Worm (Caenorhabditis elegans): Measurements from ENCODE around the gene smk-1.

ce11 chrV:8609776-8610529, 2.4 kb downstream of the smk-1 start:
- TF ChIP-seq lsy-2 (tag; optimal IDR thresholded peaks at IDR 0.05) (no peak), nhr-77 (tag; optimal IDR thresholded peaks at IDR 0.05) (no peak), ceh-82 (tag; optimal IDR thresholded peaks at IDR 0.05) (no peak), zag-1 (tag; optimal IDR thresholded peaks at IDR 0.05) (no peak), ama-1 (optimal IDR thresholded peaks at IDR 0.05) (no peak), R02D3.7 (tag; optimal IDR thresholded peaks at IDR 0.05) (no peak), unc-39 (tag; optimal IDR thresholded peaks at IDR 0.05) (no peak), elt-3 (tag; optimal IDR thresholded peaks at IDR 0.05) (no peak), mbf-1 (tag; optimal IDR thresholded peaks at IDR 0.05) (no peak), snpc-4 (tag; optimal IDR thresholded peaks at IDR 0.05) (no peak), lin-11 (tag; optimal IDR thresholded peaks at IDR 0.05) (no peak), mdl-1 (tag; optimal IDR thresholded peaks at IDR 0.05) (peak in 1 of 2 experiments; percentile 16)
